Worm (Caenorhabditis elegans) whole organism, L4/young adult: ENCODE data around the gene W03C9.6.

Source experiments
- W03F9.2 ChIP-seq: fragments of 150-350 bp; optimal IDR thresholded peaks from 2 replicates; lab custom pipeline; 2014; ENCODE audit warnings: missing biosample characterization, missing genetic modification characterization
- dao-5 ChIP-seq: sonication (generic microtip); optimal IDR thresholded peaks from 2 replicates; lab custom pipeline; 2016; ENCODE audit warnings: missing genotype, missing genetic modification characterization, moderate library complexity, missing compliant biosample characterization
- him-1 ChIP-seq: sonication (generic microtip); optimal IDR thresholded peaks from 2 replicates; lab custom pipeline; 2016; ENCODE audit warnings: missing genotype, missing genetic modification reagents, missing genetic modification characterization, missing compliant biosample characterization

W03C9.6 gene

ce11 chrII:11998903-11999302, 44.6 kb downstream of the W03C9.6 start, which contains the start of gene Y17G7B.23:
Y17G7B.23 (plus strand) TSS chrII:11999203.
- TF ChIP-seq W03F9.2 (no peak), him-1 (tag; lab: Kevin White, UChicago) (no peak), dao-5 (no peak)

ce11 chrII:12005981-12006380, 51.7 kb downstream of the W03C9.6 start:
- TF ChIP-seq him-1 (tag; lab: Kevin White, UChicago), result no peak
- no peak for TF ChIP-seq dao-5
- TF ChIP-seq W03F9.2, result no peak

DNA sequence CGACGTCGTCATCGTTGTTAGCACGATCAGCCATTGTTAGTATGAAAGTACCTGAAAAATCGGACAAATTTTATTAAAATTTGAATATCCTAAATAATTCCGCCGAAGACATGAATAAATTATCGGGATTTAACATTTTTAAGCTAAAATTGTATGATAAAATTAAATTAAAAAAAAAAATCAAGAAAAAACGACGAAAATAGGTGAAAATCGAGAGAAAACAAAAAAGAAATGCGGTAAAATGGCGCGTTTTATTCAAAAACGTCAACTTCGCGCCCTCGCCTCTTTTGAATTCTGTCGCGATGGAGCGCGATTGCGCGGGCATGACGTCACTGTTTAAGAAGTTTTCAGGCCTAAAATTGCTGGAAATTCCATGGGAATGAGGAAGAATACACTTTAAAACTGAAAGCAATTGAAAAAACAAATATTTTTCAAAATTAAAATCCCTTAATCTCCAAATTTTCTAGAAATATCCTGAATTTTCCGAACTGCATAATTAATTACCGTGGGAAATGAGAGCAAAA, 52.3 kb downstream of the W03C9.6 start, which contains the start of gene mcm-2:
TSS of gene mcm-2 (minus strand) at position 51 of the 524 bp plus-strand sequence.
- TF ChIP-seq W03F9.2, result peak; percentile 70
- TF ChIP-seq dao-5, result no peak

ce11 chrII:12008772-12009171, 54.5 kb downstream of the W03C9.6 start, which contains the start of gene glb-29:
glb-29 (plus strand) TSS chrII:12009072.
- no peak for TF ChIP-seq W03F9.2
